Fruit fly (Drosophila melanogaster): ENCODE data around the gene CG42713.

Gene CG42713

dm6 chr2L:8860767-8861166 is 30.5 kb upstream of the CG42713 start:
- TF ChIP-seq Vsx2 (GFP tag; optimal IDR thresholded peaks at IDR 0.05; ENCODE audit: partially characterized antibody), result no peak
- TF ChIP-seq Hr78 (GFP tag; optimal IDR thresholded peaks at IDR 0.05), result no peak
- TF ChIP-seq foxo (GFP tag; optimal IDR thresholded peaks at IDR 0.05), result peak in 1 of 2 experiments; percentile 70
- TF ChIP-seq lola (GFP tag; optimal IDR thresholded peaks at IDR 0.05), result no peak
- no peak for TF ChIP-seq pan (optimal IDR thresholded peaks at IDR 0.05)
- peak; percentile 28 for TF ChIP-seq CG9705 (GFP tag; optimal IDR thresholded peaks at IDR 0.05)
- TF ChIP-seq GATAd (GFP tag; optimal IDR thresholded peaks at IDR 0.05), result no peak
- TF ChIP-seq fru (GFP tag; optimal IDR thresholded peaks at IDR 0.05), result peak; percentile 49
- no peak for TF ChIP-seq Jra (GFP tag; optimal IDR thresholded peaks at IDR 0.05)
- no peak for TF ChIP-seq Dfd (GFP tag; optimal IDR thresholded peaks at IDR 0.05)
- TF ChIP-seq h (GFP tag; optimal IDR thresholded peaks at IDR 0.05), result peak; percentile 63
- TF ChIP-seq br (GFP tag; optimal IDR thresholded peaks at IDR 0.05), result peak; percentile 13
- peak; percentile 50 for TF ChIP-seq Sp1 (GFP tag; optimal IDR thresholded peaks at IDR 0.05)
- no peak for TF ChIP-seq dsf (GFP tag; optimal IDR thresholded peaks at IDR 0.05; ENCODE audit: borderline replicate concordance)
- TF ChIP-seq OdsH (GFP tag; optimal IDR thresholded peaks at IDR 0.05), result peak; percentile 37
- TF ChIP-seq rgr (GFP tag; optimal IDR thresholded peaks at IDR 0.05), result peak; percentile 44
- peak; percentile 34 for TF ChIP-seq psq (GFP tag; optimal IDR thresholded peaks at IDR 0.05)
- peak; percentile 28 for TF ChIP-seq dmrt93B (GFP tag; optimal IDR thresholded peaks at IDR 0.05)
- TF ChIP-seq HLH106 (tag; optimal IDR thresholded peaks at IDR 0.05), result peak; percentile 68
- TF ChIP-seq ey (GFP tag; optimal IDR thresholded peaks at IDR 0.05), result peak; percentile 45
- no peak for TF ChIP-seq jim (GFP tag; optimal IDR thresholded peaks at IDR 0.05)

- no peak for TF ChIP-seq fru (GFP tag; optimal IDR thresholded peaks at IDR 0.05)
- no peak for TF ChIP-seq GATAd (GFP tag; optimal IDR thresholded peaks at IDR 0.05)
- no peak for TF ChIP-seq Vsx2 (GFP tag; optimal IDR thresholded peaks at IDR 0.05; ENCODE audit: partially characterized antibody)
- TF ChIP-seq CG9705 (GFP tag; optimal IDR thresholded peaks at IDR 0.05), result no peak
- TF ChIP-seq Abd-B (GFP tag; optimal IDR thresholded peaks at IDR 0.05), result no peak
Measured at dm6 chr2L:8862476-8862875, 28.8 kb upstream of the CG42713 start, which contains the start of gene CG32986. TSS of gene CG32986 (plus strand) at chr2L:8862776.

- no peak for TF ChIP-seq pan (optimal IDR thresholded peaks at IDR 0.05)
- TF ChIP-seq Hr83 (GFP tag; optimal IDR thresholded peaks at IDR 0.05; ENCODE audit: poor library complexity, severe bottlenecking), result no peak
- TF ChIP-seq Hr78 (GFP tag; optimal IDR thresholded peaks at IDR 0.05), result no peak
- no peak for TF ChIP-seq tai (GFP tag; optimal IDR thresholded peaks at IDR 0.05)
- TF ChIP-seq HLH106 (tag; optimal IDR thresholded peaks at IDR 0.05), result no peak
- TF ChIP-seq dmrt93B (GFP tag; optimal IDR thresholded peaks at IDR 0.05), result no peak
Measured at dm6 chr2L:8863511-8863910, 27.7 kb upstream of the CG42713 start, which contains the start of gene CG32987. TSS of gene CG32987 (plus strand) at chr2L:8863811.

- TF ChIP-seq Myc (optimal IDR thresholded peaks at IDR 0.05) (no peak), usp (GFP tag; optimal IDR thresholded peaks at IDR 0.05) (no peak), sage (GFP tag; optimal IDR thresholded peaks at IDR 0.05) (no peak), Jra (GFP tag; optimal IDR thresholded peaks at IDR 0.05) (no peak), dmrt93B (GFP tag; optimal IDR thresholded peaks at IDR 0.05) (no peak), psq (GFP tag; optimal IDR thresholded peaks at IDR 0.05) (no peak), N (GFP tag; optimal IDR thresholded peaks at IDR 0.05) (no peak), CG32264 (GFP tag; optimal IDR thresholded peaks at IDR 0.05) (no peak), brk (GFP tag; optimal IDR thresholded peaks at IDR 0.05) (no peak), Dfd (GFP tag; optimal IDR thresholded peaks at IDR 0.05) (no peak), fru (GFP tag; optimal IDR thresholded peaks at IDR 0.05) (no peak), pan (optimal IDR thresholded peaks at IDR 0.05) (no peak), Hnf4 (GFP tag; optimal IDR thresholded peaks at IDR 0.05) (no peak), rgr (GFP tag; optimal IDR thresholded peaks at IDR 0.05) (no peak), Sp1 (GFP tag; optimal IDR thresholded peaks at IDR 0.05) (no peak), Abd-B (GFP tag; optimal IDR thresholded peaks at IDR 0.05) (no peak), tai (GFP tag; optimal IDR thresholded peaks at IDR 0.05) (no peak)
Measured at dm6 chr2L:8864564-8864963, 26.7 kb upstream of the CG42713 start, which contains the start of gene CG32988. TSS of gene CG32988 (plus strand) at chr2L:8864864.

dm6 chr2L:8865550-8865949 is 25.7 kb upstream of the CG42713 start, which contains the start of gene CG32983:
TSS of gene CG32983 (plus strand) at chr2L:8865850.
- TF ChIP-seq Hnf4 (GFP tag; optimal IDR thresholded peaks at IDR 0.05) (no peak), brk (GFP tag; optimal IDR thresholded peaks at IDR 0.05) (no peak), OdsH (GFP tag; optimal IDR thresholded peaks at IDR 0.05) (no peak), Vsx2 (GFP tag; optimal IDR thresholded peaks at IDR 0.05; ENCODE audit: partially characterized antibody) (no peak), dmrt93B (GFP tag; optimal IDR thresholded peaks at IDR 0.05) (no peak), Rel (GFP tag; optimal IDR thresholded peaks at IDR 0.05) (no peak), Rel (tag; optimal IDR thresholded peaks at IDR 0.05) (no peak), jim (GFP tag; optimal IDR thresholded peaks at IDR 0.05) (no peak), h (GFP tag; optimal IDR thresholded peaks at IDR 0.05) (no peak), Mio (GFP tag; optimal IDR thresholded peaks at IDR 0.05) (no peak), Sp1 (GFP tag; optimal IDR thresholded peaks at IDR 0.05) (no peak), psq (GFP tag; optimal IDR thresholded peaks at IDR 0.05) (no peak)
